Worm (Caenorhabditis elegans): ENCODE data around the gene drl-1.

drl-1 gene

ce11 chrIV:322497-322896 lies 2.4 kb upstream of the drl-1 start, which contains the start of gene grl-26 (continued):
- TF ChIP-seq daf-19 (GFP tag; conservative IDR thresholded peaks at IDR 0.05) (no peak), lin-38 (GFP tag; IDR thresholded peaks at IDR 0.05) (peak; percentile 82), madf-5 (GFP tag; IDR thresholded peaks at IDR 0.05) (peak; percentile 65 to 94; a peak in 2 of 4 replicates), ZK337.2 (GFP tag; IDR thresholded peaks at IDR 0.05) (0 out of 2 replicates have a peak, but pooled peaks have one; percentile 59), aha-1 (tag) (peak; percentile 92), arid-1 (GFP tag; conservative IDR thresholded peaks at IDR 0.05) (peak; percentile 93), ceh-20 (GFP tag; IDR thresholded peaks at IDR 0.05) (peak; percentile 55), zip-11 (GFP tag; IDR thresholded peaks at IDR 0.05) (0 out of 2 replicates have a peak, but pooled peaks have one; percentile 28), mep-1 (tag; optimal IDR thresholded peaks at IDR 0.05) (no peak), ceh-62 (tag; optimal IDR thresholded peaks at IDR 0.05) (no peak), dmd-6 (GFP tag; IDR thresholded peaks at IDR 0.05) (peak; percentile 52), aly-2 (tag; optimal IDR thresholded peaks at IDR 0.05) (no peak), ztf-11 (tag; optimal IDR thresholded peaks at IDR 0.05) (no peak), lir-3 (tag; optimal IDR thresholded peaks at IDR 0.05) (no peak), hlh-11 (tag; optimal IDR thresholded peaks at IDR 0.05) (peak; percentile 62), gei-8 (GFP tag; optimal IDR thresholded peaks at IDR 0.05) (peak; percentile 66), R02D3.7 (tag; optimal IDR thresholded peaks at IDR 0.05) (no peak), zag-1 (tag; optimal IDR thresholded peaks at IDR 0.05) (no peak), Y75B8A.6 (GFP tag; IDR thresholded peaks at IDR 0.05) (peak; percentile 86; the same call in 1 of the 2 replicates), ceh-44 (GFP tag; IDR thresholded peaks at IDR 0.05) (peak; percentile 91), jun-1 (tag; optimal IDR thresholded peaks at IDR 0.05) (no peak), lsy-2 (tag; optimal IDR thresholded peaks at IDR 0.05) (no peak), set-16 (GFP tag; IDR thresholded peaks at IDR 0.05) (no peak), spr-1 (tag; optimal IDR thresholded peaks at IDR 0.05) (peak; percentile 59), mdl-1 (tag; optimal IDR thresholded peaks at IDR 0.05) (peak in 1 of 2 experiments; percentile 75), snpc-1.2 (GFP tag; IDR thresholded peaks at IDR 0.05) (peak; percentile 73)

ce11 chrIV:325640-326039 lies 781 bp downstream of the drl-1 start:
- TF ChIP-seq T26A8.4 (GFP tag; IDR thresholded peaks at IDR 0.05), result no peak
- TF ChIP-seq mdt-29 (GFP tag; IDR thresholded peaks at IDR 0.05), result no peak
- TF ChIP-seq nhr-76 (tag; optimal IDR thresholded peaks at IDR 0.05), result no peak
- 0 out of 2 replicates have a peak, but pooled peaks have one; percentile 38 for TF ChIP-seq egl-43 (GFP tag; IDR thresholded peaks at IDR 0.05)
- no peak for TF ChIP-seq rbr-2 (tag; optimal IDR thresholded peaks at IDR 0.05)
- peak; percentile 26 for TF ChIP-seq Y5F2A.4 (GFP tag; optimal IDR thresholded peaks at IDR 0.05)
- no peak for TF ChIP-seq lin-13 (GFP tag; optimal IDR thresholded peaks at IDR 0.05)
- no peak for TF ChIP-seq F49E8.2 (tag; optimal IDR thresholded peaks at IDR 0.05; ENCODE audit: borderline replicate concordance)
- no peak for TF ChIP-seq ceh-44 (GFP tag; IDR thresholded peaks at IDR 0.05)
- TF ChIP-seq dmd-8 (GFP tag; IDR thresholded peaks at IDR 0.05), result no peak
- peak; percentile 97 for TF ChIP-seq set-16 (GFP tag; IDR thresholded peaks at IDR 0.05)
- no peak for TF ChIP-seq aha-1 (tag)
- TF ChIP-seq snpc-4 (tag; optimal IDR thresholded peaks at IDR 0.05), result no peak
- no peak for TF ChIP-seq spr-3 (GFP tag; optimal IDR thresholded peaks at IDR 0.05)
- TF ChIP-seq nhr-48 (tag; optimal IDR thresholded peaks at IDR 0.05), result no peak
- TF ChIP-seq hlh-11 (tag; optimal IDR thresholded peaks at IDR 0.05), result no peak
- 0 out of 2 replicates have a peak, but pooled peaks have one; percentile 32 for TF ChIP-seq Y48G9A.11 (GFP tag; IDR thresholded peaks at IDR 0.05)
- TF ChIP-seq ces-1 (GFP tag; optimal IDR thresholded peaks at IDR 0.05), result no peak
- TF ChIP-seq zip-11 (GFP tag; IDR thresholded peaks at IDR 0.05), result no peak
- no peak for TF ChIP-seq aly-2 (tag; optimal IDR thresholded peaks at IDR 0.05)
- TF ChIP-seq lin-1 (GFP tag; IDR thresholded peaks at IDR 0.05), result no peak
- TF ChIP-seq ctbp-1 (GFP tag; IDR thresholded peaks at IDR 0.05), result no peak
